Fruit fly (Drosophila melanogaster) whole organism, embryonic: ENCODE data around the gene KP78b.

Experiments used
- CG10267 ChIP-seq: fragments of 200-800 bp; sonication (Bioruptor generic); optimal IDR thresholded peaks from 2 replicates; lab custom pipeline; 2018; ENCODE audit warnings: missing biosample characterization, mild to moderate bottlenecking, missing genetic modification characterization, moderate library complexity
- CG10431 ChIP-seq: fragments of 200-800 bp; sonication (Bioruptor generic); optimal IDR thresholded peaks from 3 replicates; lab custom pipeline; 2018; ENCODE audit warnings: missing biosample characterization, mild to moderate bottlenecking, missing genetic modification characterization
- CG12071 ChIP-seq: fragments of 200-800 bp; sonication (Bioruptor generic); optimal IDR thresholded peaks from 3 replicates; lab custom pipeline; 2018; ENCODE audit warnings: missing biosample characterization, mild to moderate bottlenecking, missing genetic modification characterization
- CG13296 ChIP-seq: fragments of 200-800 bp; sonication (Bioruptor generic); optimal IDR thresholded peaks from 3 replicates; lab custom pipeline; 2018; ENCODE audit warnings: missing biosample characterization, mild to moderate bottlenecking, missing genetic modification characterization
- CG13424 ChIP-seq: fragments of 200-800 bp; sonication (Bioruptor generic); optimal IDR thresholded peaks from 2 replicates; lab custom pipeline; 2019; ENCODE audit warnings: missing biosample characterization, mild to moderate bottlenecking, missing genetic modification characterization, moderate library complexity
- CG1647 ChIP-seq: fragments of 200-800 bp; sonication (Bioruptor generic); optimal IDR thresholded peaks from 3 replicates; lab custom pipeline; 2016; ENCODE audit warnings: missing biosample characterization, missing genetic modification characterization
- CG17359 ChIP-seq: fragments of 200-800 bp; sonication (Bioruptor generic); optimal IDR thresholded peaks from 3 replicates; lab custom pipeline; 2018; ENCODE audit warnings: missing biosample characterization, mild to moderate bottlenecking, missing genetic modification characterization, moderate library complexity
- CG17802 ChIP-seq: fragments of 200-800 bp; sonication (Bioruptor generic); optimal IDR thresholded peaks from 2 replicates; lab custom pipeline; 2018; ENCODE audit warnings: missing biosample characterization, mild to moderate bottlenecking, missing genetic modification characterization, moderate library complexity
- CG2678 ChIP-seq: fragments of 200-800 bp; sonication (Bioruptor generic); optimal IDR thresholded peaks from 3 replicates; lab custom pipeline; 2019; ENCODE audit warnings: missing biosample characterization, mild to moderate bottlenecking, missing genetic modification characterization, moderate library complexity
- CG31388 ChIP-seq: fragments of 200-800 bp; sonication (Bioruptor generic); optimal IDR thresholded peaks from 2 replicates; lab custom pipeline; 2016; ENCODE audit warnings: missing biosample characterization, missing genetic modification characterization
- CG3847 ChIP-seq: fragments of 200-800 bp; sonication (Bioruptor generic); IDR thresholded peaks from 2 replicates; pipeline ENCODE4 v1.3.6; 2022; ENCODE audit warnings: missing biosample characterization, missing genetic modification characterization
- CG6254 ChIP-seq: fragments of 200-800 bp; sonication (Bioruptor generic); optimal IDR thresholded peaks from 3 replicates; lab custom pipeline; 2017; ENCODE audit warnings: mild to moderate bottlenecking, missing biosample characterization, missing genetic modification reagents, missing genetic modification characterization
- CG6654 ChIP-seq: fragments of 200-800 bp; sonication (Bioruptor generic); optimal IDR thresholded peaks from 2 replicates; lab custom pipeline; 2017; ENCODE audit warnings: missing biosample characterization, mild to moderate bottlenecking, missing genetic modification characterization
- CG6813 ChIP-seq: fragments of 200-800 bp; sonication (Bioruptor generic); optimal IDR thresholded peaks from 2 replicates; lab custom pipeline; 2017; ENCODE audit warnings: missing biosample characterization, missing genetic modification characterization, mild to moderate bottlenecking, moderate library complexity, missing genetic modification reagents
- CG6854 ChIP-seq: fragments of 200-800 bp; sonication (Bioruptor generic); optimal IDR thresholded peaks from 3 replicates; lab custom pipeline; 2017; ENCODE audit warnings: missing biosample characterization, mild to moderate bottlenecking, missing genetic modification characterization
- CG8089 ChIP-seq: fragments of 200-800 bp; sonication (Bioruptor generic); optimal IDR thresholded peaks from 3 replicates; lab custom pipeline; 2016; ENCODE audit warnings: missing biosample characterization, missing genetic modification characterization
- CG8388 ChIP-seq: fragments of 200-800 bp; sonication (Bioruptor generic); optimal IDR thresholded peaks from 2 replicates; lab custom pipeline; 2019; ENCODE audit warnings: missing biosample characterization, mild to moderate bottlenecking, missing genetic modification characterization, moderate library complexity
- CG9609 ChIP-seq: fragments of 200-800 bp; sonication (Bioruptor generic); optimal IDR thresholded peaks from 3 replicates; lab custom pipeline; 2016; ENCODE audit warnings: missing biosample characterization, missing genetic modification characterization
- CG9727 ChIP-seq: fragments of 200-800 bp; sonication (Bioruptor generic); optimal IDR thresholded peaks from 3 replicates; lab custom pipeline; 2017; ENCODE audit warnings: missing biosample characterization, mild to moderate bottlenecking, missing genetic modification characterization
- CG9797 ChIP-seq: fragments of 200-800 bp; sonication (Bioruptor generic); optimal IDR thresholded peaks from 3 replicates; lab custom pipeline; 2018; ENCODE audit warnings: missing biosample characterization, mild to moderate bottlenecking, missing genetic modification characterization
- Chrac-16 ChIP-seq: fragments of 200-800 bp; sonication (Bioruptor generic); optimal IDR thresholded peaks from 3 replicates; lab custom pipeline; 2016; ENCODE audit warnings: missing biosample characterization, missing genetic modification characterization
- Doc3 ChIP-seq: fragments of 200-800 bp; sonication (Bioruptor generic); IDR thresholded peaks from 3 replicates; pipeline ENCODE4 v1.3.6; 2022; ENCODE audit warnings: missing biosample characterization, missing genetic modification characterization; ENCODE audit not compliant: partially characterized antibody
- E2f2 ChIP-seq: fragments of 200-800 bp; sonication (Bioruptor generic); IDR thresholded peaks from 2 replicates; pipeline ENCODE4 v1.3.6; 2022; ENCODE audit warnings: missing biosample characterization, missing genetic modification characterization
- Fer1 ChIP-seq: fragments of 200-800 bp; sonication (Bioruptor generic); optimal IDR thresholded peaks from 2 replicates; lab custom pipeline; 2017; ENCODE audit warnings: missing biosample characterization, mild to moderate bottlenecking, missing genetic modification characterization
- HHEX ChIP-seq: fragments of 200-800 bp; sonication (Bioruptor generic); optimal IDR thresholded peaks from 3 replicates; lab custom pipeline; 2017; ENCODE audit warnings: missing biosample characterization, mild to moderate bottlenecking, missing genetic modification characterization, missing genetic modification reagents
- Hmr ChIP-seq: fragments of 200-800 bp; sonication (Bioruptor generic); optimal IDR thresholded peaks from 3 replicates; lab custom pipeline; 2017; ENCODE audit warnings: mild to moderate bottlenecking, missing biosample characterization, missing genetic modification reagents, missing genetic modification characterization
- Hr3 ChIP-seq: fragments of 200-800 bp; sonication (Bioruptor generic); optimal IDR thresholded peaks from 3 replicates; lab custom pipeline; 2016; ENCODE audit warnings: missing biosample characterization, missing genetic modification characterization
- Meics ChIP-seq: fragments of 200-800 bp; sonication (Bioruptor generic); optimal IDR thresholded peaks from 2 replicates; lab custom pipeline; 2017; ENCODE audit warnings: missing biosample characterization, mild to moderate bottlenecking, missing genetic modification characterization
- Nf-YB ChIP-seq: fragments of 200-800 bp; sonication (Bioruptor generic); optimal IDR thresholded peaks from 3 replicates; lab custom pipeline; 2019; ENCODE audit warnings: missing biosample characterization, mild to moderate bottlenecking, missing genetic modification characterization, moderate library complexity
- Vsx1 ChIP-seq: fragments of 200-800 bp; sonication (Bioruptor generic); optimal IDR thresholded peaks from 2 replicates; lab custom pipeline; 2017; ENCODE audit warnings: missing biosample characterization, mild to moderate bottlenecking, missing genetic modification characterization, missing genetic modification reagents
- ac ChIP-seq: fragments of 200-800 bp; sonication (Bioruptor generic); optimal IDR thresholded peaks from 3 replicates; lab custom pipeline; 2017; ENCODE audit warnings: missing biosample characterization, mild to moderate bottlenecking, missing genetic modification characterization
- ash1 ChIP-seq: fragments of 200-800 bp; sonication (Bioruptor generic); optimal IDR thresholded peaks from 2 replicates; lab custom pipeline; 2018; ENCODE audit warnings: missing biosample characterization, mild to moderate bottlenecking, missing genetic modification characterization
- az2 ChIP-seq: fragments of 200-800 bp; sonication (Bioruptor generic); optimal IDR thresholded peaks from 3 replicates; lab custom pipeline; 2016; ENCODE audit warnings: missing biosample characterization, missing genetic modification characterization
- btn ChIP-seq: fragments of 200-800 bp; sonication (Bioruptor generic); optimal IDR thresholded peaks from 2 replicates; lab custom pipeline; 2016; ENCODE audit warnings: missing biosample characterization, missing genetic modification characterization
- caup ChIP-seq: fragments of 200-800 bp; sonication (Bioruptor generic); optimal IDR thresholded peaks from 3 replicates; lab custom pipeline; 2017; ENCODE audit warnings: missing biosample characterization, mild to moderate bottlenecking, missing genetic modification characterization, moderate library complexity; ENCODE audit not compliant: severe bottlenecking
- dmrt99B ChIP-seq: fragments of 200-800 bp; sonication (Bioruptor generic); optimal IDR thresholded peaks from 2 replicates; lab custom pipeline; 2018; ENCODE audit warnings: missing biosample characterization, mild to moderate bottlenecking, missing genetic modification characterization, moderate library complexity
- fd64A ChIP-seq: fragments of 200-800 bp; sonication (Bioruptor generic); optimal IDR thresholded peaks from 3 replicates; lab custom pipeline; 2018; ENCODE audit warnings: missing biosample characterization, mild to moderate bottlenecking, missing genetic modification characterization
- gcm ChIP-seq: fragments of 200-800 bp; sonication (Bioruptor generic); optimal IDR thresholded peaks from 2 replicates; lab custom pipeline; 2019; ENCODE audit warnings: missing biosample characterization, mild to moderate bottlenecking, missing genetic modification characterization, moderate library complexity
- maf-S ChIP-seq: fragments of 200-800 bp; sonication (Bioruptor generic); optimal IDR thresholded peaks from 2 replicates; lab custom pipeline; 2016; ENCODE audit warnings: missing biosample characterization, missing genetic modification characterization
- mirr ChIP-seq: fragments of 200-800 bp; sonication (Bioruptor generic); optimal IDR thresholded peaks from 3 replicates; lab custom pipeline; 2018; ENCODE audit warnings: missing biosample characterization, mild to moderate bottlenecking, missing genetic modification characterization
- nom ChIP-seq: fragments of 200-800 bp; sonication (Bioruptor generic); optimal IDR thresholded peaks from 2 replicates; lab custom pipeline; 2017; ENCODE audit warnings: missing biosample characterization, missing genetic modification characterization, mild to moderate bottlenecking, moderate library complexity, missing genetic modification reagents
- pan ChIP-seq, 4 experiments: fragments of >200 bp in 3 of 4; fragments of 200-800 bp in 1 of 4; sonication (Bioruptor generic) in 1 of 4; optimal IDR thresholded peaks in 3 of 4; IDR thresholded peaks in 1 of 4; 2 replicates each; pipeline versions ENCODE4 v1.3.6 to Lab custom; 2017 to 2022; ENCODE audit warnings: missing biosample characterization in 2 of 4, missing genetic modification characterization in 2 of 4, mixed read lengths in 1 of 4
- pfk ChIP-seq: fragments of 200-800 bp; sonication (Bioruptor generic); optimal IDR thresholded peaks from 2 replicates; lab custom pipeline; 2018; ENCODE audit warnings: missing biosample characterization, mild to moderate bottlenecking, missing genetic modification characterization, moderate library complexity
- prd ChIP-seq, 3 experiments: fragments of >200 bp in 2 of 3; fragments of 200-800 bp in 1 of 3; sonication (Bioruptor generic) in 1 of 3; optimal IDR thresholded peaks in 2 of 3; IDR thresholded peaks in 1 of 3; 2 replicates in 2 of 3; 3 replicates in 1 of 3; pipeline versions ENCODE4 v1.3.6 to Lab custom; 2017 to 2022; ENCODE audit warnings: missing biosample characterization in 1 of 3, missing genetic modification characterization in 1 of 3
- sens ChIP-seq: fragments of 200-800 bp; sonication (Bioruptor generic); peaks from one replicate; lab custom pipeline; 2016; ENCODE audit warnings: missing biosample characterization, missing genetic modification characterization
- seq ChIP-seq: fragments of 200-800 bp; sonication (Bioruptor generic); IDR thresholded peaks from 2 replicates; pipeline ENCODE4 v1.3.6; 2022; ENCODE audit warnings: missing biosample characterization, missing genetic modification characterization
- tna ChIP-seq: fragments of 200-800 bp; sonication (Bioruptor generic); IDR thresholded peaks from 2 replicates; pipeline ENCODE4 v1.3.6; 2022; ENCODE audit warnings: missing biosample characterization, missing genetic modification characterization; ENCODE audit not compliant: partially characterized antibody
- z ChIP-seq: fragments of 200-800 bp; sonication (Bioruptor generic); IDR thresholded peaks from 3 replicates; pipeline ENCODE4 v1.3.6; 2022; ENCODE audit warnings: missing biosample characterization, missing genetic modification characterization
- zen ChIP-seq: fragments of 200-800 bp; sonication (Bioruptor generic); optimal IDR thresholded peaks from 3 replicates; lab custom pipeline; 2018; ENCODE audit warnings: missing biosample characterization, mild to moderate bottlenecking, missing genetic modification characterization, moderate library complexity

Gene KP78b

DNA sequence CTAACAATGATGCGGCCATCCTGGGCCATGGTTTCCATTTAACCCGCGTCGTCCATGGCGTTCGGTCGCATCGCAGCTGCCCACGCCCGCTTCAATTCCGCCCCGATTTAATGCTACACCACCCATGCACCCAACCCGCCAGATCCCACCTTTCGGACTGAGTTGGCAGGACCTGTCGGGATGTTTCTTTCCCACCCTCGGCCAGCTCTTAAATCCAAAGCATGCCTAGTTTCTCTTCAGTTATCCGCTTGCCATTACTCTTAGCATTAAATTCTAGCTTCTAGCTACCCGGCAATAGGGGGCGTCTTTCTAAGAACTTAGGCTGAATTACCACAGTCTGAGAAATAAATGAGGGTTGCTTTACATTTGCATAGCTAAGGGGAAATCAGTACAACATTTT is 40.6 kb downstream of the KP78b start (continued):
- peak; percentile 23 for TF ChIP-seq fd64A (GFP tag; lab: Kevin White, UChicago)
- peak; percentile 7 for TF ChIP-seq az2 (GFP tag; lab: Kevin White, UChicago)
- no peak for TF ChIP-seq CG17802 (tag; lab: Kevin White, UChicago)
- peak; percentile 5 for TF ChIP-seq zen (tag; lab: Kevin White, UChicago)
- TF ChIP-seq CG10267 (tag; lab: Kevin White, UChicago) = peak; percentile 19
- no peak for TF ChIP-seq Fer1 (GFP tag; lab: Kevin White, UChicago)
- peak; percentile 57 for TF ChIP-seq CG6254 (GFP tag; lab: Kevin White, UChicago)
- TF ChIP-seq CG31388 (GFP tag; lab: Kevin White, UChicago) = no peak
- TF ChIP-seq btn = peak; percentile 22
- no peak for TF ChIP-seq prd (optimal IDR thresholded peaks at IDR 0.05; lab: Kevin White, UChicago)
- no peak for TF ChIP-seq prd (GFP tag; IDR thresholded peaks at IDR 0.05; lab: Robert Waterston, UW)
- peak; percentile 15 for TF ChIP-seq Nf-YB (GFP tag; lab: Kevin White, UChicago)
- TF ChIP-seq Hmr (GFP tag; lab: Kevin White, UChicago) = peak; percentile 33
- TF ChIP-seq CG8388 = peak; percentile 18
- peak; percentile 48 for TF ChIP-seq CG6813 (GFP tag; lab: Kevin White, UChicago)
- TF ChIP-seq CG12071 = peak; percentile 38
- TF ChIP-seq CG3847 = no peak
- TF ChIP-seq pfk (GFP tag; lab: Kevin White, UChicago) = peak; percentile 23
- no peak for TF ChIP-seq CG9609 (GFP tag; lab: Kevin White, UChicago)
- TF ChIP-seq ac (GFP tag; lab: Kevin White, UChicago) = peak; percentile 32
- peak; percentile 18 for TF ChIP-seq CG9727 (GFP tag; lab: Kevin White, UChicago)
- TF ChIP-seq nom (GFP tag; lab: Kevin White, UChicago) = no peak
- no peak for TF ChIP-seq ash1 (GFP tag; lab: Kevin White, UChicago)
- TF ChIP-seq CG9797 (GFP tag; lab: Kevin White, UChicago) = no peak
- TF ChIP-seq tna (GFP tag; lab: Robert Waterston, UW) = no peak
- TF ChIP-seq CG8089 (GFP tag; lab: Kevin White, UChicago) = no peak
- peak; percentile 31 for TF ChIP-seq HHEX (GFP tag; lab: Kevin White, UChicago)
- no peak for TF ChIP-seq Hr3
- no peak for TF ChIP-seq Chrac-16 (GFP tag; lab: Kevin White, UChicago)
- no peak for TF ChIP-seq CG13296 (GFP tag; lab: Kevin White, UChicago)
- TF ChIP-seq Doc3 (GFP tag; lab: Robert Waterston, UW) = no peak
- TF ChIP-seq z (GFP tag; lab: Robert Waterston, UW) = no peak
- TF ChIP-seq CG2678 (tag; lab: Kevin White, UChicago) = no peak
- TF ChIP-seq maf-S (GFP tag; lab: Kevin White, UChicago) = no peak
- peak; percentile 41 for TF ChIP-seq Meics (GFP tag; lab: Kevin White, UChicago)
- no peak for TF ChIP-seq E2f2 (GFP tag; lab: Robert Waterston, UW)
- peak; percentile 59 for TF ChIP-seq caup (GFP tag; lab: Kevin White, UChicago)
- no peak for TF ChIP-seq CG13424 (tag; lab: Kevin White, UChicago)
- no peak for TF ChIP-seq Vsx1 (GFP tag; lab: Kevin White, UChicago)
- peak; percentile 73 for TF ChIP-seq seq (GFP tag; lab: Robert Waterston, UW)
- TF ChIP-seq CG1647 (GFP tag; lab: Kevin White, UChicago) = no peak
- TF ChIP-seq gcm (GFP tag; lab: Kevin White, UChicago) = peak; percentile 25
- TF ChIP-seq mirr = peak; percentile 27
- TF ChIP-seq CG10431 (GFP tag; lab: Kevin White, UChicago) = no peak
- no peak for TF ChIP-seq CG17359 (tag; lab: Kevin White, UChicago)
- TF ChIP-seq dmrt99B (tag; lab: Kevin White, UChicago) = no peak
- TF ChIP-seq pan (optimal IDR thresholded peaks at IDR 0.05; lab: Kevin White, UChicago) = no peak
- TF ChIP-seq pan (GFP tag; optimal IDR thresholded peaks at IDR 0.05 in 1 of 2, IDR thresholded peaks at IDR 0.05 in 1 of 2) = no peak
- peak; percentile 87 for TF ChIP-seq sens (GFP tag; lab: Kevin White, UChicago)
- peak; percentile 9 for TF ChIP-seq CG6654
- TF ChIP-seq CG6854 (GFP tag; lab: Kevin White, UChicago) = peak; percentile 5
